Fruit fly (Drosophila melanogaster) whole organism, prepupa: ENCODE results near the gene Ssl2.

ENCODE experiments used
- Blimp-1 ChIP-seq: fragments of 200-800 bp; sonication (Bioruptor generic); optimal IDR thresholded peaks from 3 replicates; lab custom pipeline; 2017; ENCODE audit warnings: missing biosample characterization, missing genetic modification characterization, mild to moderate bottlenecking, moderate library complexity, missing genetic modification reagents
- CG11762 ChIP-seq: fragments of 200-800 bp; sonication (Bioruptor generic); optimal IDR thresholded peaks from 3 replicates; lab custom pipeline; 2016; ENCODE audit warnings: missing biosample characterization, missing genetic modification characterization; ENCODE audit not compliant: insufficient read depth
- CG15336 ChIP-seq: fragments of 200-800 bp; sonication (Bioruptor generic); IDR thresholded peaks from 2 replicates; pipeline ENCODE4 v1.3.6; 2022; ENCODE audit warnings: missing biosample characterization, missing genetic modification characterization
- CG3919 ChIP-seq: fragments of 200-800 bp; sonication (Bioruptor generic); optimal IDR thresholded peaks from 3 replicates; lab custom pipeline; 2016; ENCODE audit warnings: missing biosample characterization, missing genetic modification characterization
- CG8319 ChIP-seq: fragments of 200-800 bp; sonication (Bioruptor generic); optimal IDR thresholded peaks from 3 replicates; lab custom pipeline; 2016; ENCODE audit warnings: missing biosample characterization, missing genetic modification characterization
- net ChIP-seq: fragments of 200-800 bp; sonication (Bioruptor generic); optimal IDR thresholded peaks from 3 replicates; lab custom pipeline; 2016; ENCODE audit warnings: missing biosample characterization, missing genetic modification characterization
- pdm3 ChIP-seq: fragments of 200-800 bp; sonication (Bioruptor generic); optimal IDR thresholded peaks from 3 replicates; lab custom pipeline; 2016; ENCODE audit warnings: missing biosample characterization, missing genetic modification characterization
- salr ChIP-seq, 2 experiments: fragments of 200-800 bp; sonication (Bioruptor generic); optimal IDR thresholded peaks; 3 replicates each; lab custom pipeline; 2016 to 2018; ENCODE audit warnings: missing biosample characterization in 2 of 2, missing genetic modification characterization in 2 of 2, mild to moderate bottlenecking in 1 of 2
- spab ChIP-seq: fragments of 200-800 bp; sonication (Bioruptor generic); optimal IDR thresholded peaks from 2 replicates; lab custom pipeline; 2017; ENCODE audit warnings: missing biosample characterization, mild to moderate bottlenecking, missing genetic modification characterization, missing genetic modification reagents
- ss ChIP-seq, 2 experiments: fragments of 200-800 bp; sonication (Bioruptor generic); optimal IDR thresholded peaks; 2 replicates in 1 of 2; 3 replicates in 1 of 2; lab custom pipeline; 2017 to 2018; ENCODE audit warnings: mild to moderate bottlenecking in 2 of 2, missing biosample characterization in 2 of 2, missing genetic modification characterization in 2 of 2, moderate library complexity in 1 of 2

- no peak for TF ChIP-seq CG11762 (GFP tag; lab: Kevin White, UChicago)
- peak in 1 of 2 experiments; percentile 6 for TF ChIP-seq ss (GFP tag; optimal IDR thresholded peaks at IDR 0.05; lab: Kevin White, UChicago)
- TF ChIP-seq CG8319: no peak
- no peak for TF ChIP-seq net (GFP tag; lab: Kevin White, UChicago)
- no peak for TF ChIP-seq salr (GFP tag; optimal IDR thresholded peaks at IDR 0.05; lab: Kevin White, UChicago)
- no peak for TF ChIP-seq CG3919 (GFP tag; lab: Kevin White, UChicago)
- no peak for TF ChIP-seq pdm3 (GFP tag; lab: Kevin White, UChicago)
- TF ChIP-seq spab (GFP tag; lab: Kevin White, UChicago): no peak
- TF ChIP-seq CG15336: no peak; the same call in 1 of the 2 replicates
- TF ChIP-seq Blimp-1 (GFP tag; lab: Kevin White, UChicago): no peak
These were observed 5.3 kb downstream of the Ssl2 start, which contains the start of the genes eIF4E6 and CG1951 for dm6 chr3R:29027122-29027521.
